Worm (Caenorhabditis elegans) whole organism, L1 larva: ENCODE measurements around the gene F32D8.13.

ENCODE experiments used
- C34B4.2 ChIP-seq: sonication (generic microtip); optimal IDR thresholded peaks from 2 replicates; lab custom pipeline; 2017; ENCODE audit warnings: mild to moderate bottlenecking, missing genetic modification characterization, missing compliant biosample characterization
- F16B12.6 ChIP-seq: fragments of 150-350 bp; optimal IDR thresholded peaks from 2 replicates; lab custom pipeline; 2014; ENCODE audit warnings: missing biosample characterization, missing genetic modification characterization
- aha-1 ChIP-seq: fragments of 150-350 bp; optimal IDR thresholded peaks from 2 replicates; lab custom pipeline; 2014; ENCODE audit warnings: missing biosample characterization, missing genetic modification characterization
- alr-1 ChIP-seq: fragments of 200-800 bp; sonication (Bioruptor generic); optimal IDR thresholded peaks from 2 replicates; lab custom pipeline; 2018; ENCODE audit warnings: borderline replicate concordance, mild to moderate bottlenecking, missing genetic modification characterization, missing compliant biosample characterization
- aly-2 ChIP-seq: fragments of 150-350 bp; optimal IDR thresholded peaks from 2 replicates; lab custom pipeline; 2014; ENCODE audit warnings: missing biosample characterization, missing genetic modification characterization
- blmp-1 ChIP-seq: fragments of 150-350 bp; optimal IDR thresholded peaks from 2 replicates; lab custom pipeline; 2014; ENCODE audit warnings: missing biosample characterization, missing genetic modification characterization
- ceh-8 ChIP-seq: fragments of 200-800 bp; sonication (Bioruptor generic); optimal IDR thresholded peaks from 2 replicates; lab custom pipeline; 2018; ENCODE audit warnings: mild to moderate bottlenecking, missing genetic modification characterization, moderate library complexity, missing compliant biosample characterization
- ceh-82 ChIP-seq, 3 experiments: fragments of 150-350 bp in 1 of 3; sonication (generic microtip) in 2 of 3; optimal IDR thresholded peaks; 2 replicates each; lab custom pipeline; 2014 to 2017; ENCODE audit warnings: missing biosample characterization in 3 of 3, missing genetic modification characterization in 3 of 3
- dpl-1 ChIP-seq, 3 experiments: fragments of 150-350 bp in 2 of 3; sonication (generic microtip) in 1 of 3; optimal IDR thresholded peaks; 2 replicates each; lab custom pipeline; 2014 to 2017; ENCODE audit warnings: missing biosample characterization in 3 of 3, missing genetic modification characterization in 3 of 3, missing genetic modification reagents in 3 of 3
- dsc-1 ChIP-seq: sonication (generic microtip); optimal IDR thresholded peaks from 2 replicates; lab custom pipeline; 2016; ENCODE audit warnings: mild to moderate bottlenecking, missing genetic modification characterization, missing compliant biosample characterization
- efl-3 ChIP-seq: fragments of 200-800 bp; sonication (Bioruptor generic); optimal IDR thresholded peaks from 2 replicates; lab custom pipeline; 2018; ENCODE audit warnings: mild to moderate bottlenecking, missing genetic modification characterization, missing compliant biosample characterization
- egl-27 ChIP-seq, 2 experiments: fragments of 150-350 bp in 1 of 2; sonication (generic microtip); optimal IDR thresholded peaks; 3 replicates each; lab custom pipeline; 2017 to 2018; ENCODE audit warnings: missing biosample characterization in 2 of 2, missing genetic modification characterization in 2 of 2, missing genetic modification reagents in 2 of 2
- elt-2 ChIP-seq: sonication (generic microtip); optimal IDR thresholded peaks from 2 replicates; lab custom pipeline; 2016; ENCODE audit warnings: missing genetic modification characterization, mild to moderate bottlenecking, inconsistent platforms, missing compliant biosample characterization, missing genetic modification reagents
- ets-5 ChIP-seq: fragments of 200-800 bp; sonication (Bioruptor generic); IDR thresholded peaks from 2 replicates; pipeline ENCODE4 v1.3.6; 2022; ENCODE audit warnings: missing genetic modification characterization, missing compliant biosample characterization
- fkh-10 ChIP-seq: sonication (generic microtip); optimal IDR thresholded peaks from 2 replicates; lab custom pipeline; 2017; ENCODE audit warnings: missing biosample characterization, missing genetic modification reagents, missing genetic modification characterization
- fkh-4 ChIP-seq: sonication (generic microtip); optimal IDR thresholded peaks from 2 replicates; lab custom pipeline; 2016; ENCODE audit warnings: missing compliant biosample characterization, missing genetic modification characterization, borderline replicate concordance
- fkh-8 ChIP-seq: sonication (generic microtip); optimal IDR thresholded peaks from 2 replicates; lab custom pipeline; 2016; ENCODE audit warnings: mild to moderate bottlenecking, missing genetic modification characterization, missing compliant biosample characterization
- hlh-4 ChIP-seq: sonication (generic microtip); optimal IDR thresholded peaks from 2 replicates; lab custom pipeline; 2016; ENCODE audit warnings: mild to moderate bottlenecking, missing genetic modification characterization, missing compliant biosample characterization
- hpl-2 ChIP-seq: fragments of 150-350 bp; optimal IDR thresholded peaks from 2 replicates; lab custom pipeline; 2014; ENCODE audit warnings: missing biosample characterization, missing genetic modification reagents, missing genetic modification characterization
- jun-1 ChIP-seq: fragments of 150-350 bp; optimal IDR thresholded peaks from 2 replicates; lab custom pipeline; 2014; ENCODE audit warnings: missing biosample characterization, missing genetic modification reagents, missing genetic modification characterization
- lin-14 ChIP-seq: fragments of 200-800 bp; sonication (Bioruptor generic); optimal IDR thresholded peaks from 2 replicates; lab custom pipeline; 2018; ENCODE audit warnings: mild to moderate bottlenecking, missing genetic modification characterization, moderate library complexity, missing compliant biosample characterization
- lin-15B ChIP-seq: fragments of 150-350 bp; sonication (generic microtip); optimal IDR thresholded peaks from 3 replicates; lab custom pipeline; 2014; ENCODE audit warnings: missing biosample characterization, missing genetic modification characterization
- lin-39 ChIP-seq: fragments of 150-350 bp; optimal IDR thresholded peaks from 2 replicates; lab custom pipeline; 2014; ENCODE audit warnings: missing biosample characterization, missing genetic modification reagents, missing genetic modification characterization
- lsy-2 ChIP-seq, 2 experiments: fragments of 150-350 bp; optimal IDR thresholded peaks; 2 replicates each; lab custom pipeline; 2014; ENCODE audit warnings: missing biosample characterization in 2 of 2, missing genetic modification characterization in 2 of 2
- nhr-11 ChIP-seq: fragments of 150-350 bp; optimal IDR thresholded peaks from 2 replicates; lab custom pipeline; 2014; ENCODE audit warnings: missing biosample characterization, missing genetic modification characterization
- nhr-237 ChIP-seq: fragments of 150-350 bp; optimal IDR thresholded peaks from 2 replicates; lab custom pipeline; 2014; ENCODE audit warnings: missing biosample characterization, missing genetic modification characterization
- nhr-84 ChIP-seq: sonication (generic microtip); optimal IDR thresholded peaks from 2 replicates; lab custom pipeline; 2017; ENCODE audit warnings: missing biosample characterization, missing genetic modification characterization
- nhr-85 ChIP-seq: sonication (generic microtip); peaks from one replicate; lab custom pipeline; 2016; ENCODE audit warnings: missing genetic modification characterization, inconsistent platforms, missing compliant biosample characterization
- pax-3 ChIP-seq: fragments of 200-800 bp; sonication (Bioruptor generic); optimal IDR thresholded peaks from 2 replicates; lab custom pipeline; 2018; ENCODE audit warnings: mild to moderate bottlenecking, missing genetic modification characterization, moderate library complexity, missing compliant biosample characterization
- snpc-4 ChIP-seq: fragments of 150-350 bp; optimal IDR thresholded peaks from 2 replicates; lab custom pipeline; 2014; ENCODE audit warnings: missing biosample characterization, missing genetic modification characterization
- sox-4 ChIP-seq: sonication (generic microtip); optimal IDR thresholded peaks from 2 replicates; lab custom pipeline; 2016; ENCODE audit warnings: missing genetic modification characterization, missing compliant biosample characterization
- sptf-1 ChIP-seq: fragments of 150-350 bp; optimal IDR thresholded peaks from 2 replicates; lab custom pipeline; 2014; ENCODE audit warnings: missing biosample characterization, missing genetic modification characterization
- sup-37 ChIP-seq: fragments of 200-800 bp; sonication (Bioruptor generic); optimal IDR thresholded peaks from 2 replicates; lab custom pipeline; 2018; ENCODE audit warnings: mild to moderate bottlenecking, missing genetic modification characterization, missing compliant biosample characterization
- unc-62 ChIP-seq: fragments of 150-350 bp; optimal IDR thresholded peaks from 2 replicates; lab custom pipeline; 2014; ENCODE audit warnings: missing biosample characterization, missing genetic modification reagents, missing genetic modification characterization
- vab-15 ChIP-seq: sonication (generic microtip); optimal IDR thresholded peaks from 2 replicates; lab custom pipeline; 2017; ENCODE audit warnings: missing genotype, mild to moderate bottlenecking, missing genetic modification characterization, missing compliant biosample characterization
- zag-1 ChIP-seq: fragments of 150-350 bp; optimal IDR thresholded peaks from 2 replicates; lab custom pipeline; 2014; ENCODE audit warnings: missing biosample characterization, missing genetic modification characterization
- zip-4 ChIP-seq: fragments of 200-800 bp; sonication (Bioruptor generic); optimal IDR thresholded peaks from 2 replicates; lab custom pipeline; 2018; ENCODE audit warnings: mild to moderate bottlenecking, missing genetic modification characterization, moderate library complexity, missing compliant biosample characterization

The F32D8.13 gene

ce11 chrV:10923229-10923628 lies 26.9 kb upstream of the F32D8.13 start, which contains the start of gene F58B4.7:
Gene F58B4.7, minus strand, starts transcription at chrV:10923329.
- TF ChIP-seq ceh-8 (GFP tag; lab: Kevin White, UChicago) (no peak), ets-5 (no peak), lin-39 (tag; lab: Kevin White, UChicago) (no peak), sptf-1 (tag; lab: Kevin White, UChicago) (no peak), F16B12.6 (tag; lab: Kevin White, UChicago) (no peak), hlh-4 (tag; lab: Kevin White, UChicago) (no peak), C34B4.2 (no peak), sup-37 (GFP tag; lab: Kevin White, UChicago) (no peak), sox-4 (no peak), zip-4 (GFP tag; lab: Kevin White, UChicago) (no peak), fkh-8 (tag; lab: Kevin White, UChicago) (no peak), nhr-84 (tag; lab: Kevin White, UChicago) (no peak), dsc-1 (tag; lab: Kevin White, UChicago) (no peak), egl-27 (tag; optimal IDR thresholded peaks at IDR 0.05; lab: Kevin White, UChicago) (no peak), fkh-10 (GFP tag; lab: Kevin White, UChicago) (no peak), blmp-1 (no peak), nhr-237 (tag; lab: Kevin White, UChicago) (no peak), vab-15 (tag; lab: Kevin White, UChicago) (no peak), hpl-2 (GFP tag; lab: Kevin White, UChicago) (no peak)
- TF ChIP-seq, all 84 proteins: peak for 0

- TF ChIP-seq aly-2 (no peak), lin-15B (tag; lab: Kevin White, UChicago) (no peak), zip-4 (GFP tag; lab: Kevin White, UChicago) (no peak), lsy-2 (tag; optimal IDR thresholded peaks at IDR 0.05; lab: Kevin White, UChicago) (no peak), nhr-85 (tag; lab: Kevin White, UChicago) (no peak), unc-62 (no peak)
These were observed 25.4 kb upstream of the F32D8.13 start, which contains the start of gene nas-31 for ce11 chrV:10921747-10922146. Gene nas-31, minus strand, starts transcription at chrV:10921847.

DNA sequence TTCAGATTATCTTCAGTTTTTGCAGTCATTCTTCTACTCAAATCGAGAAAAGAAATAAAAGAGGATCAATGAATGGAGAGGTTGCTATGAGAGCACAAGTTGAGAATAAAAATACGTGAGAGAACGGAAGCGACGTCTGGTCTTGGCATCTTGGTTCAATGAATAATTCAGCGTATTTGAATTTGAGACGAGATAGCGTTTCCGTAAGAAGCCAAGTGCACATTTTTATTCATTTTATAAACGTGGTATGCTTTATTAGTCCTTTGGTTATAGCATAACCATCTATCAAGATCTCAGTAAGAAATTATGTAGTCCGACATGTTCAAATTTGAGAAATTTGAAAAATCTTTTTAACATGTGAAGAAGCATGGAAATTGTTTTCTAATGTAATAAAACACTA lies 22.0 kb upstream of the F32D8.13 start, which contains the start of gene F58B4.2:
F58B4.2 (minus strand) TSS at position 101 of the 400 bp plus-strand sequence.
- no peak for TF ChIP-seq zag-1 (tag; lab: Kevin White, UChicago)
- TF ChIP-seq dpl-1 (GFP tag; optimal IDR thresholded peaks at IDR 0.05; lab: Kevin White, UChicago), result no peak
- no peak for TF ChIP-seq F16B12.6 (tag; lab: Kevin White, UChicago)
- TF ChIP-seq alr-1 (tag; lab: Kevin White, UChicago), result no peak
- no peak for TF ChIP-seq fkh-8 (tag; lab: Kevin White, UChicago)
- no peak for TF ChIP-seq nhr-11 (tag; lab: Kevin White, UChicago)
- TF ChIP-seq lsy-2 (tag; optimal IDR thresholded peaks at IDR 0.05; lab: Kevin White, UChicago), result no peak
- TF ChIP-seq efl-3 (GFP tag; lab: Kevin White, UChicago), result no peak
- no peak for TF ChIP-seq fkh-4 (tag; lab: Kevin White, UChicago)
- no peak for TF ChIP-seq pax-3 (tag; lab: Kevin White, UChicago)
- no peak for TF ChIP-seq nhr-85 (tag; lab: Kevin White, UChicago)
- no peak for TF ChIP-seq elt-2 (tag; lab: Kevin White, UChicago)
- no peak for TF ChIP-seq ets-5
- no peak for TF ChIP-seq snpc-4 (tag; lab: Kevin White, UChicago)
- no peak for TF ChIP-seq jun-1
- no peak for TF ChIP-seq aha-1 (tag; lab: Kevin White, UChicago)
- TF ChIP-seq ceh-82 (tag; optimal IDR thresholded peaks at IDR 0.05; lab: Kevin White, UChicago), result no peak
- no peak for TF ChIP-seq lin-14 (GFP tag; lab: Kevin White, UChicago)
